Worm (Caenorhabditis elegans): ENCODE measurements around the gene T20F7.1.

- no peak for TF ChIP-seq unc-39 (tag; optimal IDR thresholded peaks at IDR 0.05)
- TF ChIP-seq ZK546.5 (tag; optimal IDR thresholded peaks at IDR 0.05), result no peak
- no peak for TF ChIP-seq unc-55 (GFP tag; optimal IDR thresholded peaks at IDR 0.05)
- no peak for TF ChIP-seq nhr-12 (tag; optimal IDR thresholded peaks at IDR 0.05)
- TF ChIP-seq elt-3 (tag; optimal IDR thresholded peaks at IDR 0.05), result no peak
- no peak for TF ChIP-seq nhr-11 (tag; optimal IDR thresholded peaks at IDR 0.05)
- TF ChIP-seq nhr-237 (tag; optimal IDR thresholded peaks at IDR 0.05), result no peak
- TF ChIP-seq ama-1 (optimal IDR thresholded peaks at IDR 0.05), result no peak
These were observed 9.4 kb upstream of the T20F7.1 start for ce11 chrX:16863320-16863719.

All from whole organism, L2 larva.